Fruit fly (Drosophila melanogaster): ENCODE measurements around the gene CG33658.

dm6 chr3R:24863894-24864293 is 22.9 kb upstream of the CG33658 start:
- TF ChIP-seq CG6792 (GFP tag; optimal IDR thresholded peaks at IDR 0.05) (no peak), Hr39 (GFP tag; optimal IDR thresholded peaks at IDR 0.05) (no peak), CG6854 (GFP tag; optimal IDR thresholded peaks at IDR 0.05) (no peak), Blimp-1 (GFP tag; optimal IDR thresholded peaks at IDR 0.05) (no peak), Lpt (GFP tag; optimal IDR thresholded peaks at IDR 0.05) (no peak), CG8632 (GFP tag; optimal IDR thresholded peaks at IDR 0.05) (no peak), achi (GFP tag; optimal IDR thresholded peaks at IDR 0.05) (no peak), OdsH (GFP tag; optimal IDR thresholded peaks at IDR 0.05) (no peak), ss (GFP tag; optimal IDR thresholded peaks at IDR 0.05) (no peak), topi (GFP tag; optimal IDR thresholded peaks at IDR 0.05) (no peak), CG11294 (GFP tag; IDR thresholded peaks at IDR 0.05) (no peak), Sox14 (GFP tag; optimal IDR thresholded peaks at IDR 0.05) (no peak), CG4318 (GFP tag; optimal IDR thresholded peaks at IDR 0.05) (no peak)

Data from whole organism, prepupa.